Fruit fly (Drosophila melanogaster) whole organism: ENCODE data around the gene RabX4.

ENCODE experiments used
- EcR ChIP-seq, 2 experiments: fragments of >200 bp; optimal IDR thresholded peaks; 2 replicates each; lab custom pipeline; 2017; ENCODE audit warnings: missing biosample characterization in 2 of 2, missing genetic modification characterization in 2 of 2, missing genetic modification reagents in 2 of 2
- pan ChIP-seq: fragments of >200 bp; optimal IDR thresholded peaks from 2 replicates; lab custom pipeline; 2017
- psq ChIP-seq: fragments of >200 bp; optimal IDR thresholded peaks from 2 replicates; lab custom pipeline; 2017
- usp ChIP-seq: fragments of >200 bp; optimal IDR thresholded peaks from 2 replicates; lab custom pipeline; 2017; ENCODE audit warnings: missing biosample characterization, missing genetic modification characterization, mixed read lengths

DNA sequence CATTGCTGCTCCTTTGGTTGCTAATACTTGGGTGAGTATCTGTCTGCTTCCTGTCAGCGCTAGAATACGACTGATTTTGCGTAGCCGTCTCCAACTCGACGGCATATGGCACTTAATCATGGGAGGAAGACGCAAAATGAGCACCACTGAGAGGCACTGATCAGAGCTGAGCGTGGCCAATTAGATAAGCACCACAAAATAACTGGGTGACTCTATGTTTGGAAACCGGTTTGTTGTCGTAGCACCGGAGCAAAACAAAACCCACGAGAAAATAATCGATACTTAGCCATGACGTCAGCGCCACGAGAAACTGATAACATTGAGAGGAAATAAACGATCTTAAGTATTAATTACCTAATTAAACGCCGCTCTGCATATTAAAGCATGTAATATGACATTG is 28.7 kb downstream of the RabX4 start, which contains the start of gene Ude:
- TF ChIP-seq usp (GFP tag; lab: Kevin White, UChicago) = no peak
- no peak for TF ChIP-seq psq (lab: Kevin White, UChicago)
- TF ChIP-seq pan (lab: Kevin White, UChicago) = no peak
- no peak for TF ChIP-seq EcR (GFP tag; optimal IDR thresholded peaks at IDR 0.05; lab: Kevin White, UChicago)
